Fruit fly (Drosophila melanogaster) whole organism, embryonic: ENCODE results near the gene Sam-S.
A peak's percentile ranks its signal among the peaks of the same experiment; 100 is the strongest.

Source experiments
- CG10267 ChIP-seq: fragments of 200-800 bp; sonication (Bioruptor generic); optimal IDR thresholded peaks from 2 replicates; lab custom pipeline; 2018; ENCODE audit warnings: missing biosample characterization, mild to moderate bottlenecking, missing genetic modification characterization, moderate library complexity
- CG10366 ChIP-seq: fragments of 200-800 bp; sonication (Bioruptor generic); IDR thresholded peaks from 2 replicates; pipeline ENCODE4 v1.3.6; 2022; ENCODE audit warnings: missing biosample characterization, missing genetic modification characterization
- CG10462 ChIP-seq: fragments of 200-800 bp; sonication (Bioruptor generic); optimal IDR thresholded peaks from 2 replicates; lab custom pipeline; 2016; ENCODE audit warnings: missing biosample characterization, missing genetic modification characterization
- CG10543 ChIP-seq: fragments of 200-800 bp; sonication (Bioruptor generic); optimal IDR thresholded peaks from 3 replicates; lab custom pipeline; 2017; ENCODE audit warnings: missing biosample characterization, mild to moderate bottlenecking, missing genetic modification characterization, moderate library complexity
- CG10959 ChIP-seq: fragments of 200-800 bp; sonication (Bioruptor generic); IDR thresholded peaks from 2 replicates; pipeline ENCODE4 v1.3.6; 2022; ENCODE audit warnings: missing biosample characterization, missing genetic modification characterization
- CG12769 ChIP-seq: fragments of 200-800 bp; sonication (Bioruptor generic); optimal IDR thresholded peaks from 2 replicates; lab custom pipeline; 2019; ENCODE audit warnings: missing biosample characterization, mild to moderate bottlenecking, missing genetic modification characterization, moderate library complexity
- CG12942 ChIP-seq: fragments of 200-800 bp; sonication (Bioruptor generic); optimal IDR thresholded peaks from 3 replicates; lab custom pipeline; 2016; ENCODE audit warnings: missing biosample characterization, missing genetic modification characterization
- CG14667 ChIP-seq: fragments of 200-800 bp; sonication (Bioruptor generic); IDR thresholded peaks from 2 replicates; pipeline ENCODE4 v1.3.6; 2022; ENCODE audit warnings: missing biosample characterization, missing genetic modification characterization
- CG16815 ChIP-seq: fragments of 200-800 bp; sonication (Bioruptor generic); optimal IDR thresholded peaks from 3 replicates; lab custom pipeline; 2017; ENCODE audit warnings: missing biosample characterization, mild to moderate bottlenecking, missing genetic modification characterization
- CG17385 ChIP-seq: fragments of 200-800 bp; sonication (Bioruptor generic); optimal IDR thresholded peaks from 3 replicates; lab custom pipeline; 2018; ENCODE audit warnings: missing biosample characterization, mild to moderate bottlenecking, missing genetic modification characterization
- CG17612 ChIP-seq: fragments of 200-800 bp; sonication (Bioruptor generic); IDR thresholded peaks from 2 replicates; pipeline ENCODE4 v1.3.6; 2022; ENCODE audit warnings: missing biosample characterization, missing genetic modification characterization
- CG2129 ChIP-seq: fragments of 200-800 bp; sonication (Bioruptor generic); IDR thresholded peaks from 2 replicates; pipeline ENCODE4 v1.3.6; 2022; ENCODE audit warnings: missing biosample characterization, missing genetic modification characterization; ENCODE audit not compliant: partially characterized antibody
- CG3281 ChIP-seq: fragments of 200-800 bp; sonication (Bioruptor generic); optimal IDR thresholded peaks from 3 replicates; lab custom pipeline; 2017; ENCODE audit warnings: missing biosample characterization, mild to moderate bottlenecking, missing genetic modification characterization
- CG33213 ChIP-seq: fragments of 200-800 bp; sonication (Bioruptor generic); optimal IDR thresholded peaks from 3 replicates; lab custom pipeline; 2016; ENCODE audit warnings: missing biosample characterization, missing genetic modification characterization
- CG33557 ChIP-seq: fragments of 200-800 bp; sonication (Bioruptor generic); optimal IDR thresholded peaks from 2 replicates; lab custom pipeline; 2019; ENCODE audit warnings: missing biosample characterization, mild to moderate bottlenecking, missing genetic modification characterization, moderate library complexity
- CG7928 ChIP-seq: fragments of 200-800 bp; sonication (Bioruptor generic); optimal IDR thresholded peaks from 2 replicates; lab custom pipeline; 2017; ENCODE audit warnings: missing biosample characterization, mild to moderate bottlenecking, missing genetic modification characterization
- CG8944 ChIP-seq: fragments of 200-800 bp; sonication (Bioruptor generic); optimal IDR thresholded peaks from 3 replicates; lab custom pipeline; 2016; ENCODE audit warnings: missing biosample characterization, missing genetic modification characterization
- Deaf1 ChIP-seq: fragments of 200-800 bp; optimal IDR thresholded peaks from 3 replicates; lab custom pipeline; 2019; ENCODE audit warnings: missing biosample characterization, mild to moderate bottlenecking, missing genetic modification characterization, moderate library complexity
- HHEX ChIP-seq: fragments of 200-800 bp; sonication (Bioruptor generic); optimal IDR thresholded peaks from 3 replicates; lab custom pipeline; 2017; ENCODE audit warnings: missing biosample characterization, mild to moderate bottlenecking, missing genetic modification characterization, missing genetic modification reagents
- HmgD ChIP-seq: fragments of 200-800 bp; sonication (Bioruptor generic); optimal IDR thresholded peaks from 3 replicates; lab custom pipeline; 2016; ENCODE audit warnings: missing biosample characterization, missing genetic modification characterization
- Med ChIP-seq: fragments of 200-800 bp; sonication (Bioruptor generic); peaks from one replicate; lab custom pipeline; 2016; ENCODE audit warnings: missing biosample characterization, missing genetic modification characterization, mild to moderate bottlenecking, inconsistent platforms, moderate library complexity
- Myb ChIP-seq: fragments of 200-800 bp; sonication (Bioruptor generic); optimal IDR thresholded peaks from 2 replicates; lab custom pipeline; 2016; ENCODE audit warnings: missing biosample characterization, missing genetic modification characterization
- az2 ChIP-seq: fragments of 200-800 bp; sonication (Bioruptor generic); optimal IDR thresholded peaks from 3 replicates; lab custom pipeline; 2016; ENCODE audit warnings: missing biosample characterization, missing genetic modification characterization
- bab2 ChIP-seq: fragments of 200-800 bp; sonication (Bioruptor generic); optimal IDR thresholded peaks from 2 replicates; lab custom pipeline; 2016; ENCODE audit warnings: missing biosample characterization, missing genetic modification characterization
- caup ChIP-seq: fragments of 200-800 bp; sonication (Bioruptor generic); optimal IDR thresholded peaks from 3 replicates; lab custom pipeline; 2017; ENCODE audit warnings: missing biosample characterization, mild to moderate bottlenecking, missing genetic modification characterization, moderate library complexity; ENCODE audit not compliant: severe bottlenecking
- cg ChIP-seq: fragments of 200-800 bp; sonication (Bioruptor generic); optimal IDR thresholded peaks from 3 replicates; lab custom pipeline; 2019; ENCODE audit warnings: missing biosample characterization, mild to moderate bottlenecking, missing genetic modification characterization, moderate library complexity
- ci ChIP-seq: fragments of 200-800 bp; sonication (Bioruptor generic); IDR thresholded peaks from 3 replicates; pipeline ENCODE4 v1.3.6; 2022; ENCODE audit warnings: missing biosample characterization, missing genetic modification characterization
- danr ChIP-seq: fragments of 200-800 bp; sonication (Bioruptor generic); IDR thresholded peaks from 2 replicates; pipeline ENCODE4 v1.3.6; 2022; ENCODE audit warnings: missing biosample characterization, missing genetic modification characterization
- disco-r ChIP-seq: fragments of 200-800 bp; sonication (Bioruptor generic); optimal IDR thresholded peaks from 2 replicates; lab custom pipeline; 2016; ENCODE audit warnings: missing biosample characterization, missing genetic modification characterization
- dpn ChIP-seq, 2 experiments: fragments of 200-800 bp; sonication (Bioruptor generic); optimal IDR thresholded peaks; 3 replicates each; lab custom pipeline; 2016; ENCODE audit warnings: missing biosample characterization in 2 of 2, missing genetic modification characterization in 2 of 2
- gcm2 ChIP-seq: fragments of 200-800 bp; sonication (Bioruptor generic); optimal IDR thresholded peaks from 2 replicates; lab custom pipeline; 2016; ENCODE audit warnings: missing biosample characterization, missing genetic modification characterization
- gsb-n ChIP-seq: fragments of 200-800 bp; sonication (Bioruptor generic); optimal IDR thresholded peaks from 3 replicates; lab custom pipeline; 2018; ENCODE audit warnings: missing biosample characterization, mild to moderate bottlenecking, missing genetic modification characterization
- hkb ChIP-seq, 2 experiments: fragments of 200-800 bp in 1 of 2; fragments of >200 bp in 1 of 2; sonication (Bioruptor generic) in 1 of 2; IDR thresholded peaks in 1 of 2; optimal IDR thresholded peaks in 1 of 2; 2 replicates each; pipeline versions ENCODE4 v1.3.6 to Lab custom; 2017 to 2022; ENCODE audit warnings: missing biosample characterization in 1 of 2, missing genetic modification characterization in 1 of 2
- insv ChIP-seq, 2 experiments: fragments of 200-800 bp; sonication (Bioruptor generic); optimal IDR thresholded peaks; 3 replicates each; lab custom pipeline; 2016 to 2018; ENCODE audit warnings: missing biosample characterization in 2 of 2, missing genetic modification characterization in 2 of 2
- odd ChIP-seq: fragments of 200-800 bp; sonication (Bioruptor generic); optimal IDR thresholded peaks from 2 replicates; lab custom pipeline; 2017; ENCODE audit warnings: missing biosample characterization, mild to moderate bottlenecking, missing genetic modification characterization
- pzg ChIP-seq: fragments of 200-800 bp; sonication (Bioruptor generic); optimal IDR thresholded peaks from 3 replicates; lab custom pipeline; 2018; ENCODE audit warnings: missing biosample characterization, mild to moderate bottlenecking, missing genetic modification characterization, moderate library complexity
- salm ChIP-seq: fragments of 200-800 bp; sonication (Bioruptor generic); optimal IDR thresholded peaks from 2 replicates; lab custom pipeline; 2018; ENCODE audit warnings: missing biosample characterization, mild to moderate bottlenecking, missing genetic modification characterization
- scrt ChIP-seq: fragments of 200-800 bp; sonication (Bioruptor generic); optimal IDR thresholded peaks from 2 replicates; lab custom pipeline; 2018; ENCODE audit warnings: missing biosample characterization, mild to moderate bottlenecking, missing genetic modification characterization, moderate library complexity
- stwl ChIP-seq: fragments of 200-800 bp; sonication (Bioruptor generic); optimal IDR thresholded peaks from 3 replicates; lab custom pipeline; 2018; ENCODE audit warnings: missing biosample characterization, mild to moderate bottlenecking, missing genetic modification characterization, moderate library complexity
- tin ChIP-seq: fragments of 200-800 bp; sonication (Bioruptor generic); optimal IDR thresholded peaks from 3 replicates; lab custom pipeline; 2016; ENCODE audit warnings: missing biosample characterization, missing genetic modification characterization
- trem ChIP-seq: fragments of 200-800 bp; optimal IDR thresholded peaks from 3 replicates; lab custom pipeline; 2019; ENCODE audit warnings: missing biosample characterization, mild to moderate bottlenecking, missing genetic modification characterization, moderate library complexity
- ttk ChIP-seq: fragments of 200-800 bp; sonication (Bioruptor generic); IDR thresholded peaks from 2 replicates; pipeline ENCODE4 v2.1.2; 2022; ENCODE audit warnings: missing biosample characterization, missing genetic modification characterization
- unpg ChIP-seq: fragments of 200-800 bp; sonication (Bioruptor generic); optimal IDR thresholded peaks from 3 replicates; lab custom pipeline; 2018; ENCODE audit warnings: missing biosample characterization, mild to moderate bottlenecking, missing genetic modification characterization, moderate library complexity
- wdn ChIP-seq: fragments of 200-800 bp; sonication (Bioruptor generic); IDR thresholded peaks from 2 replicates; pipeline ENCODE4 v1.3.6; 2022; ENCODE audit warnings: missing biosample characterization, missing genetic modification characterization
- zen2 ChIP-seq: fragments of 200-800 bp; sonication (Bioruptor generic); IDR thresholded peaks from 3 replicates; pipeline ENCODE4 v1.3.6; 2022; ENCODE audit warnings: missing biosample characterization, missing genetic modification characterization; ENCODE audit not compliant: partially characterized antibody
- zfh1 ChIP-seq: fragments of 200-800 bp; sonication (Bioruptor generic); IDR thresholded peaks from 3 replicates; pipeline ENCODE4 v1.3.6; 2022; ENCODE audit warnings: missing biosample characterization, missing genetic modification characterization

The Sam-S gene

dm6 chr2L:160581-161452 is 54.1 kb downstream of the Sam-S start (continued):
- TF ChIP-seq CG12769 (tag; lab: Kevin White, UChicago) (peak; percentile 89), disco-r (GFP tag; lab: Kevin White, UChicago) (peak; percentile 40), CG10366 (GFP tag; lab: Robert Waterston, UW) (no peak), pzg (GFP tag; lab: Kevin White, UChicago) (no peak), trem (tag; lab: Kevin White, UChicago) (no peak), CG14667 (GFP tag; lab: Robert Waterston, UW) (no peak), ttk (no peak), tin (GFP tag; lab: Kevin White, UChicago) (peak; percentile 9), wdn (no peak), stwl (tag; lab: Kevin White, UChicago) (no peak), az2 (GFP tag; lab: Kevin White, UChicago) (no peak), CG7928 (GFP tag; lab: Kevin White, UChicago) (no peak), HHEX (GFP tag; lab: Kevin White, UChicago) (no peak), gsb-n (tag; lab: Kevin White, UChicago) (peak; percentile 5), scrt (GFP tag; lab: Kevin White, UChicago) (peak; percentile 62)

dm6 chr2L:161453-162175 is 54.9 kb downstream of the Sam-S start:
- TF ChIP-seq Myb (GFP tag; lab: Kevin White, UChicago) (peak; percentile 8), hkb (optimal IDR thresholded peaks at IDR 0.05; lab: Kevin White, UChicago) (no peak), hkb (GFP tag; IDR thresholded peaks at IDR 0.05; lab: Robert Waterston, UW) (no peak), CG10267 (tag; lab: Kevin White, UChicago) (peak; percentile 22), gcm2 (GFP tag; lab: Kevin White, UChicago) (no peak), CG10543 (GFP tag; lab: Kevin White, UChicago) (peak; percentile 94), salm (tag; lab: Kevin White, UChicago) (peak; percentile 12), Deaf1 (tag; lab: Kevin White, UChicago) (peak; percentile 35), caup (GFP tag; lab: Kevin White, UChicago) (peak; percentile 66), ci (no peak), CG8944 (GFP tag; lab: Kevin White, UChicago) (no peak), CG16815 (GFP tag; lab: Kevin White, UChicago) (no peak), odd (GFP tag; lab: Kevin White, UChicago) (peak; percentile 42), bab2 (GFP tag; lab: Kevin White, UChicago) (no peak), CG10959 (no peak), CG33213 (no peak), CG33557 (GFP tag; lab: Kevin White, UChicago) (peak; percentile 48), CG2129 (no peak), unpg (GFP tag; lab: Kevin White, UChicago) (peak; percentile 26), Med (GFP tag; lab: Kevin White, UChicago) (peak; percentile 76), ttk (no peak), HmgD (GFP tag; lab: Kevin White, UChicago) (peak; percentile 9), CG17385 (peak; percentile 61), zen2 (GFP tag; lab: Robert Waterston, UW) (no peak), danr (no peak), cg (peak; percentile 94), dpn (GFP tag; optimal IDR thresholded peaks at IDR 0.05; lab: Kevin White, UChicago) (no peak), insv (GFP tag; optimal IDR thresholded peaks at IDR 0.05; lab: Kevin White, UChicago) (peak in 1 of 2 experiments; percentile 47), CG10462 (GFP tag; lab: Kevin White, UChicago) (no peak), CG17612 (GFP tag; lab: Robert Waterston, UW) (no peak), zfh1 (GFP tag; lab: Robert Waterston, UW) (no peak), CG3281 (peak; percentile 66), CG12942 (GFP tag; lab: Kevin White, UChicago) (peak; percentile 1)
